Worm (Caenorhabditis elegans) whole organism, L3 larva: ENCODE data around the gene F59A6.10.
A peak's percentile ranks its signal among the peaks of the same experiment; 100 is the strongest.

ENCODE experiments used
- R02D3.7 ChIP-seq: fragments of 150-350 bp; optimal IDR thresholded peaks from 2 replicates; lab custom pipeline; 2014; ENCODE audit warnings: missing biosample characterization, missing genetic modification characterization
- ZK546.5 ChIP-seq: sonication (generic microtip); optimal IDR thresholded peaks from 2 replicates; lab custom pipeline; 2017; ENCODE audit warnings: missing biosample characterization, missing genetic modification characterization
- ama-1 ChIP-seq: fragments of 150-350 bp; optimal IDR thresholded peaks from 2 replicates; lab custom pipeline; 2018
- ceh-16 ChIP-seq: sonication (generic microtip); optimal IDR thresholded peaks from 2 replicates; lab custom pipeline; 2017; ENCODE audit warnings: missing biosample characterization, missing genetic modification characterization
- ceh-82 ChIP-seq: fragments of 150-350 bp; optimal IDR thresholded peaks from 2 replicates; lab custom pipeline; 2014; ENCODE audit warnings: missing biosample characterization, missing genetic modification characterization
- ceh-9 ChIP-seq: sonication (generic microtip); optimal IDR thresholded peaks from 2 replicates; lab custom pipeline; 2018; ENCODE audit warnings: missing biosample characterization, missing genetic modification characterization
- daf-12 ChIP-seq: fragments of 150-350 bp; optimal IDR thresholded peaks from 2 replicates; lab custom pipeline; 2014; ENCODE audit warnings: missing biosample characterization, missing genetic modification reagents, missing genetic modification characterization
- egl-27 ChIP-seq: sonication (generic microtip); optimal IDR thresholded peaks from 4 replicates; lab custom pipeline; 2017; ENCODE audit warnings: missing biosample characterization, missing genetic modification reagents, missing genetic modification characterization
- egl-5 ChIP-seq: fragments of 150-350 bp; optimal IDR thresholded peaks from 2 replicates; lab custom pipeline; 2017; ENCODE audit warnings: missing biosample characterization, missing genetic modification reagents, missing genetic modification characterization, inconsistent platforms
- elt-1 ChIP-seq: fragments of 150-350 bp; optimal IDR thresholded peaks from 2 replicates; lab custom pipeline; 2014; ENCODE audit warnings: missing biosample characterization, missing genetic modification characterization
- elt-3 ChIP-seq, 3 experiments: fragments of 150-350 bp in 1 of 3; sonication (generic microtip) in 2 of 3; optimal IDR thresholded peaks; 2 replicates in 2 of 3; 4 replicates in 1 of 3; lab custom pipeline; 2014 to 2017; ENCODE audit warnings: missing biosample characterization in 3 of 3, missing genetic modification characterization in 3 of 3
- fkh-10 ChIP-seq: sonication (generic microtip); optimal IDR thresholded peaks from 2 replicates; lab custom pipeline; 2017; ENCODE audit warnings: missing biosample characterization, missing genetic modification reagents, missing genetic modification characterization
- fkh-2 ChIP-seq: fragments of 150-350 bp; optimal IDR thresholded peaks from 2 replicates; lab custom pipeline; 2014; ENCODE audit warnings: missing biosample characterization, missing genetic modification reagents, missing genetic modification characterization
- fos-1 ChIP-seq: fragments of 150-350 bp; optimal IDR thresholded peaks from 2 replicates; lab custom pipeline; 2014; ENCODE audit warnings: missing biosample characterization, missing genetic modification characterization
- hmg-11 ChIP-seq: sonication (generic microtip); optimal IDR thresholded peaks from 2 replicates; lab custom pipeline; 2016; ENCODE audit warnings: missing genetic modification characterization, missing compliant biosample characterization
- jun-1 ChIP-seq: fragments of 150-350 bp; optimal IDR thresholded peaks from 2 replicates; lab custom pipeline; 2014; ENCODE audit warnings: missing biosample characterization, missing genetic modification reagents, missing genetic modification characterization
- lin-15B ChIP-seq: fragments of 150-350 bp; optimal IDR thresholded peaks from 2 replicates; lab custom pipeline; 2014; ENCODE audit warnings: missing biosample characterization, missing genetic modification characterization
- lin-39 ChIP-seq: fragments of 150-350 bp; optimal IDR thresholded peaks from 2 replicates; lab custom pipeline; 2018; ENCODE audit warnings: missing biosample characterization, missing genetic modification reagents, missing genetic modification characterization
- lsy-12 ChIP-seq: sonication (generic microtip); optimal IDR thresholded peaks from 2 replicates; lab custom pipeline; 2016; ENCODE audit warnings: mild to moderate bottlenecking, missing genetic modification characterization, missing compliant biosample characterization
- mml-1 ChIP-seq: fragments of 150-350 bp; sonication (generic microtip); optimal IDR thresholded peaks from 3 replicates; lab custom pipeline; 2014; ENCODE audit warnings: missing biosample characterization, missing genetic modification characterization
- nfya-1 ChIP-seq: sonication (generic microtip); optimal IDR thresholded peaks from 2 replicates; lab custom pipeline; 2017; ENCODE audit warnings: missing genetic modification characterization, mild to moderate bottlenecking, missing compliant biosample characterization, antibody characterized with exemption, moderate library complexity; ENCODE audit not compliant: insufficient read depth
- nhr-12 ChIP-seq: fragments of 150-350 bp; optimal IDR thresholded peaks from 2 replicates; lab custom pipeline; 2014; ENCODE audit warnings: missing biosample characterization, missing genetic modification characterization
- nhr-23 ChIP-seq: fragments of 150-350 bp; optimal IDR thresholded peaks from 2 replicates; lab custom pipeline; 2014; ENCODE audit warnings: missing biosample characterization, missing genetic modification reagents, missing genetic modification characterization
- nhr-237 ChIP-seq: fragments of 150-350 bp; optimal IDR thresholded peaks from 2 replicates; lab custom pipeline; 2014; ENCODE audit warnings: missing biosample characterization, missing genetic modification characterization
- nhr-25 ChIP-seq: sonication (generic microtip); optimal IDR thresholded peaks from 2 replicates; lab custom pipeline; 2017; ENCODE audit warnings: missing biosample characterization, missing genetic modification characterization
- nhr-67 ChIP-seq: fragments of 150-350 bp; optimal IDR thresholded peaks from 2 replicates; lab custom pipeline; 2014; ENCODE audit warnings: missing biosample characterization, missing genetic modification characterization
- nhr-76 ChIP-seq: fragments of 150-350 bp; sonication (generic microtip); optimal IDR thresholded peaks from 5 replicates; lab custom pipeline; 2014; ENCODE audit warnings: missing biosample characterization, missing genetic modification characterization
- pha-4 ChIP-seq: fragments of 150-350 bp; optimal IDR thresholded peaks from 2 replicates; lab custom pipeline; 2014; ENCODE audit warnings: missing biosample characterization, missing genetic modification reagents, missing genetic modification characterization
- pqm-1 ChIP-seq: fragments of 150-350 bp; optimal IDR thresholded peaks from 2 replicates; lab custom pipeline; 2017; ENCODE audit warnings: missing biosample characterization, missing genetic modification characterization, inconsistent platforms
- skn-1 ChIP-seq: fragments of 150-350 bp; optimal IDR thresholded peaks from 2 replicates; lab custom pipeline; 2014; ENCODE audit warnings: missing biosample characterization, missing genetic modification characterization
- tbx-2 ChIP-seq: sonication (generic microtip); optimal IDR thresholded peaks from 2 replicates; lab custom pipeline; 2016; ENCODE audit warnings: mild to moderate bottlenecking, missing genetic modification characterization, missing compliant biosample characterization
- unc-39 ChIP-seq: sonication (generic microtip); optimal IDR thresholded peaks from 4 replicates; lab custom pipeline; 2017; ENCODE audit warnings: missing biosample characterization, missing genetic modification characterization
- unc-62 ChIP-seq: fragments of 150-350 bp; sonication (generic microtip); optimal IDR thresholded peaks from 4 replicates; lab custom pipeline; 2014; ENCODE audit warnings: missing biosample characterization, missing genetic modification reagents, missing genetic modification characterization
- ztf-11 ChIP-seq: fragments of 150-350 bp; optimal IDR thresholded peaks from 2 replicates; lab custom pipeline; 2014; ENCODE audit warnings: missing biosample characterization, missing genetic modification characterization
- ztf-4 ChIP-seq: fragments of 150-350 bp; optimal IDR thresholded peaks from 2 replicates; lab custom pipeline; 2014; ENCODE audit warnings: missing biosample characterization, missing genetic modification characterization

F59A6.10 gene

DNA sequence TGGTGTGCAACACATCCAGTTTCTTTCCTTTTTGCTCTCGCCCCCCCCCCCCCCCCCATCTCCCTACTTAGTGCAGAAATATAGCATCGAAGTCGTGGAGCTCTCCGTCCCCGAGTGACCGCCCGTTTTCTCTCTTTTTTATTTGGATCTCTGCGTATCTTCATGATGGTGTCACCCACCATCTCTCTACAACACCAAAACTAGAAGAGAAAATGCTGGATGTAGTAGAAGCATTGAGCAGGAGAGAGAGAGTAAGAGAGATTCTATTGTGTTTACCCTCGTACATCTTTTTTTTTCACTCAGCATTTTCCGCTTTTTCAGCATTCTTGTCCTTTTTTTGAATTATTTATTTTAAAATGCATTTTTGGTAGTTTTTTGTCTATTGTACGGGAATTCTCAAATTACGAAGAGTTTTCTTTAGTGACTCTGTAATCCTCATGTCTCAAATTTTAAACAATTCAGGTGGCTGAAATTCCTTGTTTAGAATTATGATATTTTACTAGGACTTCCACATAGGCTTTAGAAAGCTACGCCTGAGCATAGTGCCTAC, 38.7 kb downstream of the F59A6.10 start:
- peak; percentile 23 for TF ChIP-seq lin-39 (tag; lab: Kevin White, UChicago)
- TF ChIP-seq jun-1 = no peak
- peak; percentile 23 for TF ChIP-seq lin-15B (tag; lab: Kevin White, UChicago)
- peak; percentile 52 for TF ChIP-seq nfya-1 (tag; lab: Kevin White, UChicago)
- TF ChIP-seq hmg-11 = peak; percentile 55
- no peak for TF ChIP-seq ztf-4 (tag; lab: Kevin White, UChicago)

ce11 chrII:5046209-5047200, 42.7 kb downstream of the F59A6.10 start:
- TF ChIP-seq ztf-4 (tag; lab: Kevin White, UChicago) (no peak), egl-27 (no peak), pqm-1 (tag; lab: Kevin White, UChicago) (no peak), ama-1 (lab: Kevin White, UChicago) (no peak), nhr-25 (tag; lab: Kevin White, UChicago) (no peak), ceh-16 (no peak), fkh-10 (GFP tag; lab: Kevin White, UChicago) (peak; percentile 90), R02D3.7 (tag; lab: Kevin White, UChicago) (no peak), hmg-11 (peak; percentile 9), unc-62 (GFP tag; lab: Kevin White, UChicago) (peak; percentile 3), elt-1 (tag; lab: Kevin White, UChicago) (no peak), daf-12 (no peak), lsy-12 (tag; lab: Kevin White, UChicago) (no peak), nhr-67 (tag; lab: Kevin White, UChicago) (no peak), ztf-11 (no peak), unc-39 (tag; lab: Kevin White, UChicago) (no peak), ceh-82 (no peak), ZK546.5 (tag; lab: Kevin White, UChicago) (no peak), nhr-76 (tag; lab: Kevin White, UChicago) (no peak), nhr-237 (no peak), lin-15B (tag; lab: Kevin White, UChicago) (no peak), nhr-12 (tag; lab: Kevin White, UChicago) (no peak), ceh-9 (tag; lab: Kevin White, UChicago) (no peak), tbx-2 (tag; lab: Kevin White, UChicago) (no peak), nhr-23 (tag; lab: Kevin White, UChicago) (no peak), egl-5 (tag; lab: Kevin White, UChicago) (peak; percentile 3), elt-3 (tag; optimal IDR thresholded peaks at IDR 0.05; lab: Kevin White, UChicago) (no peak), nfya-1 (tag; lab: Kevin White, UChicago) (peak; percentile 4), fkh-2 (tag; lab: Kevin White, UChicago) (peak; percentile 84)

DNA sequence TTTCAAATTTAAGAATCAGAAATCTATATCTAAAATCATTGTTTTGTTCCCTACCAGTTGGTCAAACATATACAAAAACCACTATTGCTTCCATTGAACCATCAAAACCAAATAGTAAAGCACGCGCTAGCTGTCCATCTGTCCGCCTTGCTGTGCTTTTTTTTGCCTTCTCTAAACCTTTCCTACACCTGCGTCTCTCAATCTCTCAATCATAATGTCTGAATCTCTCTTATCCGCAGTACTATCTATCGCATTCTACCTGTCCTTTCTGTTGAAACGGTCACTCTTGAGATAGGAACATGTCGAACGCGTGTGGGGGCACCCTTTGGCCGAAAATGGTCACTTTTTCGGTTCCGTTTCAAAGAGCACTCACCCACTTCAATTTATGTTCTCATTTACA, 43.5 kb downstream of the F59A6.10 start:
- TF ChIP-seq fos-1 (no peak), fkh-10 (GFP tag; lab: Kevin White, UChicago) (no peak), pha-4 (peak; percentile 37), nhr-25 (tag; lab: Kevin White, UChicago) (peak; percentile 37), tbx-2 (tag; lab: Kevin White, UChicago) (no peak), ceh-16 (no peak), nhr-12 (tag; lab: Kevin White, UChicago) (no peak), egl-27 (no peak), mml-1 (no peak), lin-15B (tag; lab: Kevin White, UChicago) (no peak), egl-5 (tag; lab: Kevin White, UChicago) (peak; percentile 13), hmg-11 (no peak), daf-12 (no peak), nhr-67 (tag; lab: Kevin White, UChicago) (no peak), unc-39 (tag; lab: Kevin White, UChicago) (no peak), R02D3.7 (tag; lab: Kevin White, UChicago) (no peak), nhr-23 (tag; lab: Kevin White, UChicago) (peak; percentile 36), skn-1 (tag; lab: Kevin White, UChicago) (no peak), nfya-1 (tag; lab: Kevin White, UChicago) (peak; percentile 4), lin-39 (tag; lab: Kevin White, UChicago) (no peak), lsy-12 (tag; lab: Kevin White, UChicago) (no peak)
